Fruit fly (Drosophila melanogaster) whole organism, pupa: ENCODE measurements around the gene CG4546.

Experiments
- CG10348 ChIP-seq: fragments of 200-800 bp; sonication (Bioruptor generic); IDR thresholded peaks from 2 replicates; pipeline ENCODE4 v1.3.6; 2022; ENCODE audit warnings: missing biosample characterization, missing genetic modification characterization
- CG12605 ChIP-seq: fragments of 200-800 bp; sonication (Bioruptor generic); IDR thresholded peaks from 2 replicates; pipeline ENCODE4 v1.3.6; 2022; ENCODE audit warnings: missing biosample characterization, missing genetic modification characterization
- CG32121 ChIP-seq: fragments of 200-800 bp; sonication (Bioruptor generic); IDR thresholded peaks from 2 replicates; pipeline ENCODE4 v1.3.6; 2022; ENCODE audit warnings: missing biosample characterization, missing genetic modification characterization
- CG8159 ChIP-seq: fragments of 200-800 bp; sonication (Bioruptor generic); optimal IDR thresholded peaks from 3 replicates; lab custom pipeline; 2018; ENCODE audit warnings: missing biosample characterization, mild to moderate bottlenecking, missing genetic modification characterization, moderate library complexity
- CG8301 ChIP-seq: fragments of 200-800 bp; sonication (Bioruptor generic); optimal IDR thresholded peaks from 2 replicates; lab custom pipeline; 2018; ENCODE audit warnings: missing biosample characterization, mild to moderate bottlenecking, missing genetic modification characterization
- CG9948 ChIP-seq: fragments of 200-800 bp; sonication (Bioruptor generic); optimal IDR thresholded peaks from 2 replicates; lab custom pipeline; 2018; ENCODE audit warnings: missing biosample characterization, mild to moderate bottlenecking, missing genetic modification characterization, moderate library complexity
- D1 ChIP-seq: fragments of 200-800 bp; sonication (Bioruptor generic); optimal IDR thresholded peaks from 2 replicates; lab custom pipeline; 2018; ENCODE audit warnings: missing biosample characterization, mild to moderate bottlenecking, missing genetic modification characterization, moderate library complexity
- fd96Ca ChIP-seq: fragments of 200-800 bp; sonication (Bioruptor generic); IDR thresholded peaks from 3 replicates; pipeline ENCODE4 v1.3.6; 2022; ENCODE audit warnings: missing biosample characterization, missing genetic modification characterization
- gl ChIP-seq: fragments of 200-800 bp; sonication (Bioruptor generic); optimal IDR thresholded peaks from 2 replicates; lab custom pipeline; 2018; ENCODE audit warnings: missing biosample characterization, mild to moderate bottlenecking, missing genetic modification characterization
- rn ChIP-seq: fragments of 200-800 bp; sonication (Bioruptor generic); IDR thresholded peaks from 2 replicates; pipeline ENCODE4 v1.3.6; 2022; ENCODE audit warnings: missing biosample characterization, missing genetic modification characterization

DNA sequence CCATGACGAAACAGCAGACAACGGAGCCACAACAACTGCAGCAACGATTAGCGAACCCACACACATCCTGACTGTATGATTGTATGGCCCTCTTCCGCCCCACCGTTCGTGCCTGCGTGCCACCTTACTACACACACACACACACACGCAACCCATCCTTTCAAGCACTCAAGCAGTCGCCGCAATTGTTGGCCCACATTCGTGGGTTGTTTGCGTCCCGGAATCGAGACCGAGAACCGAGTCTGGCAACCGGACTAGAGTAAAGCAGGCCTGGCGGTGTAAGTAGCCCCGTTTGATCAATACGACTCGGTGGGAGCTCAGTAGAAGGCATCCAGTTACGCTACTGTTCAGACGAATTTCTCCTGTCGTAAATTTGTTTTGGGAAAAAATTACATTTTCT, at the start of gene CG4546:
- TF ChIP-seq fd96Ca (no peak), rn (GFP tag; lab: Robert Waterston, UW) (no peak), gl (no peak), CG8301 (tag; lab: Kevin White, UChicago) (no peak), CG9948 (tag; lab: Kevin White, UChicago) (no peak), D1 (tag; lab: Kevin White, UChicago) (no peak), CG10348 (GFP tag; lab: Robert Waterston, UW) (no peak), CG12605 (GFP tag; lab: Robert Waterston, UW) (no peak), CG32121 (GFP tag; lab: Robert Waterston, UW) (no peak), CG8159 (tag; lab: Kevin White, UChicago) (no peak)
